Worm (Caenorhabditis elegans) whole organism, young adult: Measurements from ENCODE around the gene nhr-96.

ENCODE experiments used
- F49E8.2 ChIP-seq: sonication (generic microtip); optimal IDR thresholded peaks from 3 replicates; lab custom pipeline; 2017; ENCODE audit warnings: missing genetic modification characterization, mild to moderate bottlenecking, missing compliant biosample characterization, antibody characterized with exemption, moderate library complexity; ENCODE audit not compliant: insufficient read depth
- F55B11.4 ChIP-seq: sonication (generic microtip); optimal IDR thresholded peaks from 2 replicates; lab custom pipeline; 2016; ENCODE audit warnings: missing compliant biosample characterization, missing genetic modification characterization, borderline replicate concordance; ENCODE audit not compliant: insufficient read depth
- him-1 ChIP-seq: sonication (generic microtip); optimal IDR thresholded peaks from 2 replicates; lab custom pipeline; 2016; ENCODE audit warnings: missing genotype, missing genetic modification reagents, missing genetic modification characterization, missing compliant biosample characterization
- unc-62 ChIP-seq: fragments of 150-350 bp; optimal IDR thresholded peaks from 2 replicates; lab custom pipeline; 2014; ENCODE audit warnings: missing biosample characterization, missing genetic modification reagents, missing genetic modification characterization

ce11 chrV:2215352-2215751 lies 17.9 kb upstream of the nhr-96 start, which contains the start of gene nstp-8:
- no peak for TF ChIP-seq unc-62
- no peak for TF ChIP-seq F49E8.2 (tag; lab: Kevin White, UChicago)
- TF ChIP-seq him-1 (tag; lab: Kevin White, UChicago) = no peak
- no peak for TF ChIP-seq F55B11.4 (tag; lab: Kevin White, UChicago)
